Worm (Caenorhabditis elegans) whole organism, midembryonic: ENCODE results near the gene F48G7.10.

ENCODE experiments used
- cog-1 ChIP-seq: sonication (generic microtip); optimal IDR thresholded peaks from 2 replicates; lab custom pipeline; 2016; ENCODE audit warnings: missing genetic modification characterization, missing compliant biosample characterization
- ref-1 ChIP-seq: fragments of 200-800 bp; sonication (Bioruptor generic); conservative IDR thresholded peaks from 2 replicates; pipeline ENCODE4 v1.3.6; 2022; ENCODE audit warnings: missing genetic modification reagents, missing genetic modification characterization, missing compliant biosample characterization

DNA sequence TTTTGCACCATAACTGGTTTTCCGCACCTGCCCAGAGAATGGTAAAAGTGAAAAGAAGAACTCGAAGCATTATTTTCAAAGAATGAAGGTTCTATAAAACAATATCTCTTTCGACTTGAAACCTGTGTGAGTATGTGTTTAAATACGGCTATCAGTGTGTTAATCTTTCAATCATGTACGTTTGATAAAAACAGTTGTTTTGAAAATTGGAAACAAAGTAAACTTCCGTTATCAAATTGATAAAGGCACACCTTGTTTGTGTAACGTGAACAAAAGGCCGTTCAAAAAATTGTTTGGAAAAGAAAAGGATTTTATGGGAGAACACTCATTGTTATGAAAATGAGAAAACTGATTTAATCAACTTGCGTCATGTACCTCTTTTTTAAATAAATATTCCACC is 8.4 kb downstream of the F48G7.10 start, which contains the start of gene F48G7.7:
- TF ChIP-seq cog-1 (no peak), ref-1 (GFP tag; lab: Robert Waterston, UW) (no peak)
